Fruit fly (Drosophila melanogaster) whole organism, embryonic: ENCODE data around the gene G6P.

ENCODE experiments used
- Bdp1 ChIP-seq: fragments of 200-800 bp; sonication (Bioruptor generic); optimal IDR thresholded peaks from 3 replicates; lab custom pipeline; 2016; ENCODE audit warnings: missing biosample characterization, missing genetic modification characterization
- CG10543 ChIP-seq: fragments of 200-800 bp; sonication (Bioruptor generic); optimal IDR thresholded peaks from 3 replicates; lab custom pipeline; 2017; ENCODE audit warnings: missing biosample characterization, mild to moderate bottlenecking, missing genetic modification characterization, moderate library complexity
- CG12071 ChIP-seq: fragments of 200-800 bp; sonication (Bioruptor generic); optimal IDR thresholded peaks from 3 replicates; lab custom pipeline; 2018; ENCODE audit warnings: missing biosample characterization, mild to moderate bottlenecking, missing genetic modification characterization
- CG1233 ChIP-seq: fragments of 200-800 bp; sonication (Bioruptor generic); optimal IDR thresholded peaks from 4 replicates; lab custom pipeline; 2018; ENCODE audit warnings: missing biosample characterization, mild to moderate bottlenecking, missing genetic modification characterization
- CG13287 ChIP-seq: fragments of 200-800 bp; sonication (Bioruptor generic); IDR thresholded peaks from 2 replicates; pipeline ENCODE4 v1.3.6; 2022; ENCODE audit warnings: missing biosample characterization, missing genetic modification characterization; ENCODE audit not compliant: partially characterized antibody
- CG14014 ChIP-seq: fragments of 200-800 bp; sonication (Bioruptor generic); IDR thresholded peaks from 2 replicates; pipeline ENCODE4 v1.3.6; 2022; ENCODE audit warnings: missing biosample characterization, missing genetic modification characterization
- CG16815 ChIP-seq: fragments of 200-800 bp; sonication (Bioruptor generic); optimal IDR thresholded peaks from 3 replicates; lab custom pipeline; 2017; ENCODE audit warnings: missing biosample characterization, mild to moderate bottlenecking, missing genetic modification characterization
- CG2116 ChIP-seq: fragments of 200-800 bp; sonication (Bioruptor generic); optimal IDR thresholded peaks from 3 replicates; lab custom pipeline; 2018; ENCODE audit warnings: missing biosample characterization, mild to moderate bottlenecking, missing genetic modification characterization
- CG31388 ChIP-seq: fragments of 200-800 bp; sonication (Bioruptor generic); optimal IDR thresholded peaks from 2 replicates; lab custom pipeline; 2016; ENCODE audit warnings: missing biosample characterization, missing genetic modification characterization
- CG34376 ChIP-seq: fragments of 200-800 bp; sonication (Bioruptor generic); optimal IDR thresholded peaks from 2 replicates; lab custom pipeline; 2018; ENCODE audit warnings: missing biosample characterization, mild to moderate bottlenecking, missing genetic modification characterization
- CG3995 ChIP-seq: fragments of 200-800 bp; sonication (Bioruptor generic); optimal IDR thresholded peaks from 3 replicates; lab custom pipeline; 2016; ENCODE audit warnings: missing biosample characterization, missing genetic modification characterization
- CG4282 ChIP-seq: fragments of 200-800 bp; sonication (Bioruptor generic); optimal IDR thresholded peaks from 2 replicates; lab custom pipeline; 2016; ENCODE audit warnings: missing biosample characterization, missing genetic modification characterization
- CG43689 ChIP-seq: fragments of 200-800 bp; sonication (Bioruptor generic); IDR thresholded peaks from 2 replicates; pipeline ENCODE4 v1.3.6; 2022; ENCODE audit warnings: missing biosample characterization, missing genetic modification characterization
- CG6254 ChIP-seq: fragments of 200-800 bp; sonication (Bioruptor generic); optimal IDR thresholded peaks from 3 replicates; lab custom pipeline; 2017; ENCODE audit warnings: mild to moderate bottlenecking, missing biosample characterization, missing genetic modification reagents, missing genetic modification characterization
- CG7372 ChIP-seq: fragments of 200-800 bp; sonication (Bioruptor generic); IDR thresholded peaks from 2 replicates; pipeline ENCODE4 v1.3.6; 2022; ENCODE audit warnings: missing biosample characterization, missing genetic modification characterization
- CoRest ChIP-seq: fragments of 200-800 bp; sonication (Bioruptor generic); optimal IDR thresholded peaks from 3 replicates; lab custom pipeline; 2018; ENCODE audit warnings: missing biosample characterization, mild to moderate bottlenecking, missing genetic modification characterization, moderate library complexity
- D19A ChIP-seq: fragments of 200-800 bp; optimal IDR thresholded peaks from 3 replicates; lab custom pipeline; 2019; ENCODE audit warnings: missing biosample characterization, mild to moderate bottlenecking, missing genetic modification characterization, moderate library complexity
- Doc2 ChIP-seq: fragments of 200-800 bp; sonication (Bioruptor generic); IDR thresholded peaks from 2 replicates; pipeline ENCODE4 v1.3.6; 2022; ENCODE audit warnings: missing biosample characterization, missing genetic modification characterization
- Fer3 ChIP-seq: fragments of 200-800 bp; sonication (Bioruptor generic); optimal IDR thresholded peaks from 2 replicates; lab custom pipeline; 2018; ENCODE audit warnings: missing biosample characterization, mild to moderate bottlenecking, missing genetic modification characterization, moderate library complexity
- MTF-1 ChIP-seq: fragments of 200-800 bp; sonication (Bioruptor generic); optimal IDR thresholded peaks from 2 replicates; lab custom pipeline; 2018; ENCODE audit warnings: missing biosample characterization, mild to moderate bottlenecking, missing genetic modification characterization, borderline replicate concordance
- NfI ChIP-seq: fragments of 200-800 bp; sonication (Bioruptor generic); optimal IDR thresholded peaks from 3 replicates; lab custom pipeline; 2018; ENCODE audit warnings: missing biosample characterization, mild to moderate bottlenecking, missing genetic modification characterization, moderate library complexity
- Ptx1 ChIP-seq: fragments of 200-800 bp; sonication (Bioruptor generic); IDR thresholded peaks from 2 replicates; pipeline ENCODE4 v1.3.6; 2022; ENCODE audit warnings: missing biosample characterization, missing genetic modification characterization
- Rx ChIP-seq: fragments of 200-800 bp; sonication (Bioruptor generic); IDR thresholded peaks from 2 replicates; pipeline ENCODE4 v1.3.6; 2022; ENCODE audit warnings: missing biosample characterization, missing genetic modification characterization
- Sox100B ChIP-seq: fragments of 200-800 bp; sonication (Bioruptor generic); optimal IDR thresholded peaks from 3 replicates; lab custom pipeline; 2018; ENCODE audit warnings: missing biosample characterization, mild to moderate bottlenecking, missing genetic modification characterization
- Stat92E ChIP-seq, 3 experiments: fragments of >200 bp in 2 of 3; fragments of 200-800 bp in 1 of 3; sonication (Bioruptor generic) in 1 of 3; optimal IDR thresholded peaks; 2 replicates each; lab custom pipeline; 2017 to 2019; ENCODE audit warnings: missing biosample characterization in 3 of 3, missing genetic modification characterization in 3 of 3, mild to moderate bottlenecking in 1 of 3, moderate library complexity in 1 of 3
- al ChIP-seq: fragments of 200-800 bp; sonication (Bioruptor generic); IDR thresholded peaks from 2 replicates; pipeline ENCODE4 v1.3.6; 2022; ENCODE audit warnings: missing biosample characterization, missing genetic modification characterization
- amos ChIP-seq: fragments of 200-800 bp; sonication (Bioruptor generic); IDR thresholded peaks from 2 replicates; pipeline ENCODE4 v1.3.6; 2022; ENCODE audit warnings: missing biosample characterization, missing genetic modification characterization; ENCODE audit not compliant: partially characterized antibody
- aop ChIP-seq: fragments of 200-800 bp; sonication (Bioruptor generic); IDR thresholded peaks from 2 replicates; pipeline ENCODE4 v1.3.6; 2022; ENCODE audit warnings: missing biosample characterization, missing genetic modification characterization
- chif ChIP-seq, 2 experiments: fragments of 200-800 bp; sonication (Bioruptor generic); optimal IDR thresholded peaks; 3 replicates each; lab custom pipeline; 2016; ENCODE audit warnings: missing biosample characterization in 2 of 2, missing genetic modification characterization in 2 of 2
- chm ChIP-seq: fragments of 200-800 bp; sonication (Bioruptor generic); IDR thresholded peaks from 2 replicates; pipeline ENCODE4 v1.3.6; 2022; ENCODE audit warnings: missing biosample characterization, missing genetic modification characterization
- corto ChIP-seq: fragments of 200-800 bp; sonication (Bioruptor generic); optimal IDR thresholded peaks from 2 replicates; lab custom pipeline; 2016; ENCODE audit warnings: missing biosample characterization, mild to moderate bottlenecking, missing genetic modification characterization, moderate library complexity
- cwo ChIP-seq: fragments of 200-800 bp; sonication (Bioruptor generic); optimal IDR thresholded peaks from 3 replicates; lab custom pipeline; 2017; ENCODE audit warnings: missing biosample characterization, missing genetic modification characterization, mild to moderate bottlenecking, moderate library complexity, missing genetic modification reagents
- dm ChIP-seq: fragments of 200-800 bp; sonication (Bioruptor generic); optimal IDR thresholded peaks from 3 replicates; lab custom pipeline; 2016; ENCODE audit warnings: missing biosample characterization, missing genetic modification characterization
- dysf ChIP-seq: fragments of 200-800 bp; sonication (Bioruptor generic); IDR thresholded peaks from 3 replicates; pipeline ENCODE4 v1.3.6; 2022; ENCODE audit warnings: missing biosample characterization, missing genetic modification characterization
- en ChIP-seq: fragments of 200-800 bp; sonication (Bioruptor generic); optimal IDR thresholded peaks from 2 replicates; lab custom pipeline; 2016; ENCODE audit warnings: missing biosample characterization, missing genetic modification characterization
- grau ChIP-seq: fragments of 200-800 bp; optimal IDR thresholded peaks from 3 replicates; lab custom pipeline; 2019; ENCODE audit warnings: missing biosample characterization, mild to moderate bottlenecking, missing genetic modification characterization, moderate library complexity
- gro ChIP-seq: fragments of 200-800 bp; sonication (Bioruptor generic); optimal IDR thresholded peaks from 2 replicates; lab custom pipeline; 2016; ENCODE audit warnings: missing biosample characterization, missing genetic modification characterization
- jing ChIP-seq: fragments of 200-800 bp; sonication (Bioruptor generic); optimal IDR thresholded peaks from 2 replicates; lab custom pipeline; 2018; ENCODE audit warnings: missing biosample characterization, mild to moderate bottlenecking, missing genetic modification characterization
- lov ChIP-seq, 2 experiments: fragments of 200-800 bp in 1 of 2; fragments of >200 bp in 1 of 2; sonication (Bioruptor generic) in 1 of 2; IDR thresholded peaks in 1 of 2; optimal IDR thresholded peaks in 1 of 2; 2 replicates in 1 of 2; 3 replicates in 1 of 2; pipeline versions ENCODE4 v1.3.6 to Lab custom; 2017 to 2022; ENCODE audit warnings: missing biosample characterization in 1 of 2, missing genetic modification characterization in 1 of 2
- luna ChIP-seq: fragments of 200-800 bp; sonication (Bioruptor generic); optimal IDR thresholded peaks from 2 replicates; lab custom pipeline; 2016; ENCODE audit warnings: missing biosample characterization, missing genetic modification characterization
- maf-S ChIP-seq: fragments of 200-800 bp; sonication (Bioruptor generic); optimal IDR thresholded peaks from 2 replicates; lab custom pipeline; 2016; ENCODE audit warnings: missing biosample characterization, missing genetic modification characterization
- mam ChIP-seq: fragments of 200-800 bp; sonication (Bioruptor generic); optimal IDR thresholded peaks from 3 replicates; lab custom pipeline; 2016; ENCODE audit warnings: missing biosample characterization, missing genetic modification characterization
- pzg ChIP-seq: fragments of 200-800 bp; sonication (Bioruptor generic); optimal IDR thresholded peaks from 3 replicates; lab custom pipeline; 2018; ENCODE audit warnings: missing biosample characterization, mild to moderate bottlenecking, missing genetic modification characterization, moderate library complexity
- seq ChIP-seq: fragments of 200-800 bp; sonication (Bioruptor generic); IDR thresholded peaks from 2 replicates; pipeline ENCODE4 v1.3.6; 2022; ENCODE audit warnings: missing biosample characterization, missing genetic modification characterization
- slbo ChIP-seq: fragments of 200-800 bp; sonication (Bioruptor generic); IDR thresholded peaks from 2 replicates; pipeline ENCODE4 v1.3.6; 2022; ENCODE audit warnings: missing biosample characterization, missing genetic modification characterization

Gene G6P

DNA sequence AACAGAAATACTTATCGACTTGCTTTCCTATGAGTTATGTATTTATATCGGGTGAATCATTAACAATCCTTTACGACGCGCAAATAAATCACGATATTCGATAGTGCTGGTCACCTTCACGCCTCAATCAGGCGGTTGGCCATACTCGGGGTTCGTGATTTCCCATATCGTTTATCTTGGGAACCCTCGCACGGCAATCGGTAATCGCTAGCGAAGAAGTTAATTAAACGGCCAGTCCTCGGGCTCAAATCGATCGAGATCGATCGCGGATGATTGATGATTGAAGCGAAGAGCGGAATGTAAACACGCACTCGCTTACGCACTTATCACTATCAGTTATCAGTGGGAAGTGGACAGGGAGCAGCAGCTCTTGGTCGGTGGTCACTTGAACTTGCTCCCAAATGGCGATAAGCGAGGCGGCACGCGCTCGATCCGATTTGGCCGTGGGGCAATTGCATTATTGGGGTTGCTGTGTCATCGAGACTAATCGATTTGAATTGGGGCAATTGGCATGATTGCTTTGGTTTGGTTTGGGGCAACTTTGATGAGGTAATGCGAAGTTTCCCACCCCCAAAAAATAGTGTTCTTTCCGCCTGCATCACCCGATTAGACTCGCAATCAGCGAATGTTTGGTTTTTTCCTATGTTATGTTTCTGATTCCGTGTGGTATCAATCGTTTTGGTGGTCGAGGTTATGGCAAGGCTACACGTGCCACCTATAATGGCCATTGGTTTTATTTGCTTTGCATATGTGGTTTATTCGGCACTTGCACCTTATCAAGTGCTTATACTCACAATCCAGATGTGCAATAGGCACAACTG, 14.4 kb downstream of the G6P start (continued):
- TF ChIP-seq en (GFP tag; lab: Kevin White, UChicago) (no peak), Rx (GFP tag; lab: Robert Waterston, UW) (no peak), CG31388 (GFP tag; lab: Kevin White, UChicago) (no peak), chm (no peak), Sox100B (GFP tag; lab: Kevin White, UChicago) (no peak), MTF-1 (GFP tag; lab: Kevin White, UChicago) (no peak), slbo (GFP tag; lab: Robert Waterston, UW) (no peak), maf-S (GFP tag; lab: Kevin White, UChicago) (no peak), cwo (GFP tag; lab: Kevin White, UChicago) (peak; percentile 83), CG13287 (no peak), CG14014 (GFP tag; lab: Robert Waterston, UW) (no peak), corto (GFP tag; lab: Kevin White, UChicago) (no peak), pzg (no peak), dysf (GFP tag; lab: Robert Waterston, UW) (no peak), gro (GFP tag; lab: Kevin White, UChicago) (peak; percentile 36), CG2116 (GFP tag; lab: Kevin White, UChicago) (no peak), chif (GFP tag; optimal IDR thresholded peaks at IDR 0.05; lab: Kevin White, UChicago) (no peak), mam (GFP tag; lab: Kevin White, UChicago) (no peak), lov (optimal IDR thresholded peaks at IDR 0.05; lab: Kevin White, UChicago) (no peak), lov (GFP tag; IDR thresholded peaks at IDR 0.05; lab: Robert Waterston, UW) (no peak), grau (tag; lab: Kevin White, UChicago) (no peak), NfI (GFP tag; lab: Kevin White, UChicago) (no peak), CG3995 (GFP tag; lab: Kevin White, UChicago) (peak; percentile 66), Bdp1 (GFP tag; lab: Kevin White, UChicago) (no peak), CG6254 (no peak), Ptx1 (GFP tag; lab: Robert Waterston, UW) (no peak), CG34376 (GFP tag; lab: Kevin White, UChicago) (peak; percentile 77), jing (no peak), amos (GFP tag; lab: Robert Waterston, UW) (no peak), CoRest (tag; lab: Kevin White, UChicago) (no peak), dm (GFP tag; lab: Kevin White, UChicago) (no peak), CG4282 (GFP tag; lab: Kevin White, UChicago) (no peak), al (GFP tag; lab: Robert Waterston, UW) (no peak), aop (GFP tag; lab: Robert Waterston, UW) (no peak), D19A (tag; lab: Kevin White, UChicago) (no peak), Stat92E (GFP tag; optimal IDR thresholded peaks at IDR 0.05; lab: Kevin White, UChicago) (no peak), CG1233 (GFP tag; lab: Kevin White, UChicago) (no peak), CG12071 (GFP tag; lab: Kevin White, UChicago) (no peak), Fer3 (no peak), Doc2 (GFP tag; lab: Robert Waterston, UW) (no peak), CG7372 (GFP tag; lab: Robert Waterston, UW) (no peak), CG10543 (GFP tag; lab: Kevin White, UChicago) (peak; percentile 29), seq (no peak), CG16815 (GFP tag; lab: Kevin White, UChicago) (no peak), CG43689 (GFP tag; lab: Robert Waterston, UW) (no peak), luna (GFP tag; lab: Kevin White, UChicago) (no peak)
- TF ChIP-seq, all 482 proteins: peak for 24
